Worm (Caenorhabditis elegans): ENCODE results near the gene ttr-12.

ttr-12 gene

DNA sequence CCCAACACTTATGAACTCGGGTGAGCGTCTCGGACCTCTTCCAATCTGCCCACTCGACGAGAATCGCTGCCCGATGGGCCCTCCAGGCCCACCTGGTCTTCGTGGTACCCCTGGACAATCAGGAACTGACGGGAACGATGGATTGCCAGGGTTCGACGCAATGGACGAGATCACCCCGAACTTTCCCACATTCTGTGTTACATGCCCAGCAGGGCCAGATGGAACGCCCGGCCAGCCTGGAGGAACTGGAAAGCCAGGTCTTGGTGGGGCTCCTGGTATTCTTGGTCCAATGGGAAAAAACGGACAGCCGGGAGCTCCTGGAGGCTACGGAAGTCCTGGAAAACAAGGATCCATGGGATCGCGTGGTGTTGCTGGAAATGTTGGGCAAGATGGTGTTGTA, 7.9 kb downstream of the ttr-12 start:
- TF ChIP-seq tbx-8 (GFP tag; optimal IDR thresholded peaks at IDR 0.05) = no peak
- TF ChIP-seq sem-2 (GFP tag; optimal IDR thresholded peaks at IDR 0.05) = no peak

DNA sequence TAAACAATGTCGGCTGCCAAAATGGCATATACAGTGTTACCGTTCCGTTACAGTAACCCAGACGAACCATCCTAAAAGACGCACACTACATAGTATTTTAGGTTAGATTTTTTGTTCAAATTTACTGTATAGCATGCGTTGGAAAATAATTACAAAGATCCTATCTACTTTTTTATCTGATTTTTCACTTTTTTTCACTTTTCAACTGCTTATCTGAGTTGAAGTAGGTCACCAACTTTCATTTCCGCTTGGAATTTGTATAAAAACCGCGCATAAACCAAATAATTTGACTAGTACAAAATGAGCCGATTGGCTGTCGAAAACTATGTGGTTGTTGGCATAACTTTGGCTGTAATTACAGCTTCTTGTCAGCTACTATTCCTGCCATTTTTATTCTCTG, 8.8 kb downstream of the ttr-12 start, which contains the start of gene col-163:
TSS of gene col-163 (plus strand) at position 301 of the 400 bp plus-strand sequence.
- no peak for TF ChIP-seq flh-1 (GFP tag; optimal IDR thresholded peaks at IDR 0.05)
- TF ChIP-seq elt-1 (tag; optimal IDR thresholded peaks at IDR 0.05; ENCODE audit: borderline replicate concordance, insufficient read depth) = no peak
- no peak for TF ChIP-seq mab-5 (tag; optimal IDR thresholded peaks at IDR 0.05)
- no peak for TF ChIP-seq ceh-39 (tag; optimal IDR thresholded peaks at IDR 0.05)
- no peak for TF ChIP-seq nhr-28 (tag; optimal IDR thresholded peaks at IDR 0.05)
- no peak for TF ChIP-seq ceh-43 (GFP tag; optimal IDR thresholded peaks at IDR 0.05)
- no peak for TF ChIP-seq lsy-2 (tag; optimal IDR thresholded peaks at IDR 0.05)

DNA sequence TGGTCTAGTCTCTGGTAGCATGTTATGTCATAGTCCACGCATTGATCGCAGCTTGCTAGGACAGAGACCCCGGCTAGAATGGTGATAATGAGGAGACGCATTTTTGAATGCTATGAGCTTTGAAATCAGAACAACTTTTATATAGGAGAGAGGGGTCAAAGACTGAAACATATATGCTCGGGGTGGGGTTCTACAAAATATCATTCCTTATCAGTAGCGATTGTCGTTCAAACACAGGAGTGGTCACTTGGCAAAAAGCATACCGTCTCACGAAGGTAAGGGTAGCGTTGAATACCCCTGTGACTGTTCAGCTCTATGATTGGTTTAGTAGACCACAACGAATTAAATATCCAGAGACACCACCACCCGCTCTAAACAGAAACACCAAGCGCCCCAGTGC, 11.5 kb downstream of the ttr-12 start, which contains the start of gene F46B3.1:
TSS of gene F46B3.1 (minus strand) at position 101 of the 400 bp plus-strand sequence.
- TF ChIP-seq blmp-1 (tag; optimal IDR thresholded peaks at IDR 0.05) (no peak), ztf-11 (tag; optimal IDR thresholded peaks at IDR 0.05) (no peak), ham-2 (GFP tag; optimal IDR thresholded peaks at IDR 0.05) (no peak), mab-5 (tag; optimal IDR thresholded peaks at IDR 0.05) (no peak), nhr-237 (tag; optimal IDR thresholded peaks at IDR 0.05) (no peak), lin-13 (tag; optimal IDR thresholded peaks at IDR 0.05) (no peak), nhr-2 (tag; optimal IDR thresholded peaks at IDR 0.05) (no peak), elt-1 (tag; optimal IDR thresholded peaks at IDR 0.05; ENCODE audit: borderline replicate concordance, insufficient read depth) (no peak), tbx-8 (GFP tag; optimal IDR thresholded peaks at IDR 0.05) (no peak), sem-2 (GFP tag; optimal IDR thresholded peaks at IDR 0.05) (no peak), zip-8 (tag; optimal IDR thresholded peaks at IDR 0.05) (no peak), nhr-76 (tag; optimal IDR thresholded peaks at IDR 0.05) (no peak), cnd-1 (tag; optimal IDR thresholded peaks at IDR 0.05) (no peak)

DNA sequence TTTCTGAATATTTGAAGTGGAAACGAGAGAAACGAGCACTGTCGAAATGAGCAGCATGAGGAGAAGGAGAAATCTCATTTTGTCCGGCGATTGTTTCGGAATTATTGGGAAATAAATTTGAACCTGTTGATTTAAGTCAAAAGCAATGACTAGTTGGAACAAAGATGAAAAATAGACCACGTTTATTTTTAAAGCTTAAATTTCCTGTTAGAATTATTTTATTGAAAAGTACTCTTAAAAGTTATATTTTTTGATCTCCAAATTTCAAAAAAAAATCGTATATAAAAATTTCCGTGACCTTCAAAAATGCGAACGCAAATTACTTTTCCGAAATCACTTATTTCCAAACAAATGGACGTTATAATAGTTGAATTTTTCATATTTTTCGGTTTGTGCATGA, 12.9 kb downstream of the ttr-12 start, which contains the start of gene F26F2.11:
TSS of gene F26F2.11 (minus strand) at position 101 of the 400 bp plus-strand sequence.
- no peak for TF ChIP-seq ceh-39 (tag; optimal IDR thresholded peaks at IDR 0.05)
- TF ChIP-seq sem-2 (GFP tag; optimal IDR thresholded peaks at IDR 0.05) = no peak
- TF ChIP-seq ztf-11 (tag; optimal IDR thresholded peaks at IDR 0.05) = no peak
- no peak for TF ChIP-seq pha-4 (tag; optimal IDR thresholded peaks at IDR 0.05)

DNA sequence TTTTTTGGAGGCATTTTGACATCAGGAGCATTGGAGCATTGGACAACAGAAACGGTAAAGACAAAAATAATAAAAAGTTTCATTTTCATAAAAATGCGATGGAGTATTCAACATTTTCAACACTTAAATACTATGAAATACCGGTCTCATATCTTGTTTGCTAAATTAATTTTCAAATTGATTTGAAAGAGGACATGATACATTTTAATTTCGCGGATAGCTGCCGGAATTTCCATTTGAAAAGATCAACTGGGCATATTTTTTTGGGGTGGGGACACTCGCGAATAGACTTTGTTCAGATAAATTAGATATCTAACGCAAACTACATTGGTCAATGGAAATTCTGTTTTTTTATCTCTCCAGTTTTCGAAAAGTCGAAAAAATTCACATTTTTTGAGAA, 13.8 kb downstream of the ttr-12 start, which contains the start of gene F26F2.10:
TSS of gene F26F2.10 (minus strand) at position 101 of the 400 bp plus-strand sequence.
- TF ChIP-seq nhr-12 (tag; optimal IDR thresholded peaks at IDR 0.05) = no peak
- TF ChIP-seq nhr-2 (tag; optimal IDR thresholded peaks at IDR 0.05) = no peak
- TF ChIP-seq drap-1 (GFP tag; optimal IDR thresholded peaks at IDR 0.05) = no peak
- no peak for TF ChIP-seq hlh-1 (tag; optimal IDR thresholded peaks at IDR 0.05)
- TF ChIP-seq ceh-83 (GFP tag; optimal IDR thresholded peaks at IDR 0.05) = no peak
- no peak for TF ChIP-seq ceh-43 (GFP tag; optimal IDR thresholded peaks at IDR 0.05)
- no peak for TF ChIP-seq ceh-39 (tag; optimal IDR thresholded peaks at IDR 0.05)
- TF ChIP-seq ham-2 (GFP tag; optimal IDR thresholded peaks at IDR 0.05) = no peak
- no peak for TF ChIP-seq snpc-4 (tag; optimal IDR thresholded peaks at IDR 0.05)
- TF ChIP-seq blmp-1 (tag; optimal IDR thresholded peaks at IDR 0.05) = no peak
- no peak for TF ChIP-seq nhr-237 (tag; optimal IDR thresholded peaks at IDR 0.05)
- TF ChIP-seq elt-1 (tag; optimal IDR thresholded peaks at IDR 0.05; ENCODE audit: borderline replicate concordance, insufficient read depth) = no peak
- TF ChIP-seq M03D4.4 (tag; optimal IDR thresholded peaks at IDR 0.05) = no peak
- TF ChIP-seq unc-120 (tag; optimal IDR thresholded peaks at IDR 0.05; ENCODE audit: poor library complexity, severe bottlenecking) = no peak
- no peak for TF ChIP-seq lin-32 (GFP tag; optimal IDR thresholded peaks at IDR 0.05)

DNA sequence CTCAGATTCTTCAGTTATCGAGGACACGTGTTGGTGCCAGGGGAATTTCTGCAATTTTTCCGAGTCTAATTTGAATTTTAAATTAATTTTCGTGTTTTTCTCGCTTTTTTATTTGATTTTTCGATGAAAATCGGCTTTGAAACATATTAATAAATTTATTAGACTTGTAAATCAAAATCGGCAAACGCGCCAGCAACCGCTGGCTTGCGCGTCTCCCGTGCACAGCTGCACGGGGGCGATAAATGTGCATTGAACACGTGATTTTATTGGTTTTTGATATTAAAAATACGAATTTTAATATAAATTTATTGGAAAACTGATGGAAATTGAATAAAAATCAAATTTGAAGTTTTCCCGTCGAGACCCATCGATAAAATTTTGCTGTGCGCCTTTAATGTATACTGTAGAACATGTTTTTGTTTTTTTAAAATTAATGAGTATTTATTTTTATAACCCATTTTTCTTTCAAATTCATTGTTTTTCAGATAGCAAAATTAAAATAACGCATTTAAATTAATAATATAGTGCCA, 28.0 kb downstream of the ttr-12 start, which contains the start of gene F26F2.7:
TSS of gene F26F2.7 (plus strand) at position 480 of the 530 bp plus-strand sequence.
- TF ChIP-seq mab-5 (tag; optimal IDR thresholded peaks at IDR 0.05) (peak; percentile 45), pha-4 (tag; optimal IDR thresholded peaks at IDR 0.05) (peak; percentile 23), sptf-1 (tag; optimal IDR thresholded peaks at IDR 0.05) (peak; percentile 95), hlh-1 (tag; optimal IDR thresholded peaks at IDR 0.05) (peak; percentile 23), ces-1 (GFP tag; optimal IDR thresholded peaks at IDR 0.05) (peak; percentile 77), lin-13 (tag; optimal IDR thresholded peaks at IDR 0.05) (peak; percentile 70), nhr-12 (tag; optimal IDR thresholded peaks at IDR 0.05) (no peak), ceh-39 (tag; optimal IDR thresholded peaks at IDR 0.05) (peak; percentile 12), drap-1 (GFP tag; optimal IDR thresholded peaks at IDR 0.05) (peak; percentile 71), nhr-2 (tag; optimal IDR thresholded peaks at IDR 0.05) (no peak), mls-2 (tag; optimal IDR thresholded peaks at IDR 0.05) (peak; percentile 67), ceh-83 (GFP tag; optimal IDR thresholded peaks at IDR 0.05) (peak; percentile 61), ham-2 (GFP tag; optimal IDR thresholded peaks at IDR 0.05) (no peak), ceh-43 (GFP tag; optimal IDR thresholded peaks at IDR 0.05) (peak; percentile 34), mep-1 (tag; optimal IDR thresholded peaks at IDR 0.05) (peak; percentile 74), flh-1 (GFP tag; optimal IDR thresholded peaks at IDR 0.05) (no peak), lin-32 (GFP tag; optimal IDR thresholded peaks at IDR 0.05) (peak; percentile 17), ztf-11 (tag; optimal IDR thresholded peaks at IDR 0.05) (no peak), M03D4.4 (tag; optimal IDR thresholded peaks at IDR 0.05) (peak; percentile 53), lsy-2 (tag; optimal IDR thresholded peaks at IDR 0.05) (peak; percentile 57), tbx-8 (GFP tag; optimal IDR thresholded peaks at IDR 0.05) (no peak), elt-3 (tag; optimal IDR thresholded peaks at IDR 0.05) (no peak), blmp-1 (tag; optimal IDR thresholded peaks at IDR 0.05) (no peak), cnd-1 (tag; optimal IDR thresholded peaks at IDR 0.05) (peak; percentile 48), nhr-76 (tag; optimal IDR thresholded peaks at IDR 0.05) (no peak), unc-62 (GFP tag; optimal IDR thresholded peaks at IDR 0.05) (no peak)

Data from whole organism, mixed stage, embryonic.